Worm (Caenorhabditis elegans): ENCODE measurements around the gene ins-15.

- TF ChIP-seq bed-3 (GFP tag; optimal IDR thresholded peaks at IDR 0.05): no peak
- no peak for TF ChIP-seq lsy-2 (tag; optimal IDR thresholded peaks at IDR 0.05)
- no peak for TF ChIP-seq pha-4 (tag; optimal IDR thresholded peaks at IDR 0.05)
Measured at ce11 chrII:6783377-6783829, 38.9 kb upstream of the ins-15 start, which contains the start of gene gldi-2.

All from whole organism, mixed stage, embryonic.